Fruit fly (Drosophila melanogaster): ENCODE results near the gene CG14683.
A peak's percentile ranks its signal among the peaks of the same experiment; 100 is the strongest.

CG14683 gene

DNA sequence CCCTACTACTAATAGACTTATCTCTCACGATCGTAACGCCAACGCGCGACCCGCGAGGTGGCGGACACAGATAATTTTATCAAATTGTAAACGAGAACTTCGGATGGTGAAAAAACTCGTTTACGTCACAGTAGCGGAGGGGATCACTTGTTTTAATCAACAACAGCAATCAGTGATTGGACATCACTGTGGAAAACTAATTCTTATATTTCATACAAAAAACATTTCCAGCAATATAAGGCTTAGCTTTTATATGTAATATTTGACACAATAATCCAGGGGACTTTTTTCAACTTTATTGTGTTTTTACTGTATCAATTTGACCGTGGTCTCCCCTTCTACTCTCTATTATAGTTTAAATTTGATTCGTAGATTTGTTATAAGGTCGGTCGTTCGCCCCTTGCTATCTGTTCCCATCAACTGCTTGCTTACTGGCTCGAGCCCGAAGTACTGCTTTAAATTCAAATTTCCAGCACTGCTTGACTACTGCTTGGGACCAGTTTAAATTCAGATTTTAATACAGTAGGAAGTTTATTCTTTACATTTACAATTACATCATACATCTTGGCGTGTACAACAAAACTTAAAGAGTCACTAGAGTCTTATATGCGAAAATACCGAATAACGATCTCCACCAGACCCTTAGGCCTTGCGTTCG is 19.1 kb upstream of the CG14683 start, which contains the start of gene CG6465 (continued):
- no peak for TF ChIP-seq peb (GFP tag; IDR thresholded peaks at IDR 0.05)
- TF ChIP-seq toy (GFP tag; IDR thresholded peaks at IDR 0.05) = no peak
- TF ChIP-seq Awh (GFP tag; IDR thresholded peaks at IDR 0.05) = no peak
- no peak for TF ChIP-seq emc (GFP tag; optimal IDR thresholded peaks at IDR 0.05)
- TF ChIP-seq Chrac-16 (GFP tag; optimal IDR thresholded peaks at IDR 0.05) = no peak
- TF ChIP-seq H15 (GFP tag; IDR thresholded peaks at IDR 0.05) = no peak
- TF ChIP-seq lmd (GFP tag; IDR thresholded peaks at IDR 0.05) = peak; percentile 17; the same call in 1 of the 2 replicates
- peak; percentile 18 for TF ChIP-seq CoRest (tag; optimal IDR thresholded peaks at IDR 0.05)
- peak; percentile 25 for TF ChIP-seq CG2120 (GFP tag; optimal IDR thresholded peaks at IDR 0.05)
- TF ChIP-seq sc (optimal IDR thresholded peaks at IDR 0.05) = no peak
- TF ChIP-seq sc (GFP tag; optimal IDR thresholded peaks at IDR 0.05) = no peak
- no peak for TF ChIP-seq usp (GFP tag; optimal IDR thresholded peaks at IDR 0.05)
- TF ChIP-seq CG2678 (tag; optimal IDR thresholded peaks at IDR 0.05) = peak; percentile 47
- peak; percentile 22; the same call in 1 of the 3 replicates for TF ChIP-seq tgo (GFP tag; IDR thresholded peaks at IDR 0.05)
- peak; percentile 8 for TF ChIP-seq CG9817 (tag; optimal IDR thresholded peaks at IDR 0.05)
- TF ChIP-seq CG18262 (tag; optimal IDR thresholded peaks at IDR 0.05) = peak; percentile 30
- TF ChIP-seq CG1792 (GFP tag; optimal IDR thresholded peaks at IDR 0.05) = peak; percentile 42
- TF ChIP-seq yki (optimal IDR thresholded peaks at IDR 0.05) = peak; percentile 32
- no peak for TF ChIP-seq Dip2 (GFP tag; IDR thresholded peaks at IDR 0.05)
- TF ChIP-seq CG12299 (tag; optimal IDR thresholded peaks at IDR 0.05) = no peak
- peak; percentile 9 for TF ChIP-seq CG17385 (GFP tag; optimal IDR thresholded peaks at IDR 0.05)
- TF ChIP-seq lola (GFP tag; optimal IDR thresholded peaks at IDR 0.05) = no peak
- TF ChIP-seq slp2 (GFP tag; optimal IDR thresholded peaks at IDR 0.05) = no peak
- peak; percentile 79 for TF ChIP-seq sens (GFP tag)
- no peak for TF ChIP-seq zfh2 (GFP tag; optimal IDR thresholded peaks at IDR 0.05)
- TF ChIP-seq kay (GFP tag; optimal IDR thresholded peaks at IDR 0.05) = no peak
- TF ChIP-seq CG7357 (GFP tag; IDR thresholded peaks at IDR 0.05) = 0 out of 3 replicates have a peak, but pooled peaks have one; percentile 29
- TF ChIP-seq Ets97D (GFP tag; optimal IDR thresholded peaks at IDR 0.05) = peak; percentile 9
- peak; percentile 87 for TF ChIP-seq CG8478 (optimal IDR thresholded peaks at IDR 0.05)
- peak; percentile 49 for TF ChIP-seq sug (tag; optimal IDR thresholded peaks at IDR 0.05)
- peak; percentile 4 for TF ChIP-seq crc (GFP tag; optimal IDR thresholded peaks at IDR 0.05)
- TF ChIP-seq Dip3 (GFP tag; optimal IDR thresholded peaks at IDR 0.05) = no peak
- TF ChIP-seq Scr (GFP tag; IDR thresholded peaks at IDR 0.05; ENCODE audit: partially characterized antibody) = peak; percentile 27
- TF ChIP-seq Nf-YC (tag; optimal IDR thresholded peaks at IDR 0.05) = peak; percentile 45
- TF ChIP-seq bab2 (GFP tag; optimal IDR thresholded peaks at IDR 0.05) = peak; percentile 5
- no peak for TF ChIP-seq Spps (tag; optimal IDR thresholded peaks at IDR 0.05)
- peak; percentile 30 for TF ChIP-seq Hmr (GFP tag; optimal IDR thresholded peaks at IDR 0.05)
- TF ChIP-seq Pdp1 (GFP tag; optimal IDR thresholded peaks at IDR 0.05) = peak; percentile 12 to 85
- TF ChIP-seq gem (tag; optimal IDR thresholded peaks at IDR 0.05) = peak; percentile 15
- TF ChIP-seq CG34376 (GFP tag; optimal IDR thresholded peaks at IDR 0.05) = peak; percentile 38
- TF ChIP-seq pita (GFP tag; optimal IDR thresholded peaks at IDR 0.05) = peak; percentile 71
- TF ChIP-seq Deaf1 (tag; optimal IDR thresholded peaks at IDR 0.05) = peak; percentile 61
- peak; percentile 12 for TF ChIP-seq Asciz (GFP tag; optimal IDR thresholded peaks at IDR 0.05)
- no peak for TF ChIP-seq CG15479 (GFP tag; optimal IDR thresholded peaks at IDR 0.05)
- TF ChIP-seq ssp (GFP tag; IDR thresholded peaks at IDR 0.05) = 0 out of 2 replicates have a peak, but pooled peaks have one; percentile 16
- TF ChIP-seq chinmo (GFP tag; IDR thresholded peaks at IDR 0.05; ENCODE audit: partially characterized antibody) = 0 out of 4 replicates have a peak, but pooled peaks have one; percentile 5
- no peak for TF ChIP-seq HHEX (GFP tag; optimal IDR thresholded peaks at IDR 0.05)
- 0 out of 2 replicates have a peak, but pooled peaks have one; percentile 20 for TF ChIP-seq unc-4 (GFP tag; IDR thresholded peaks at IDR 0.05; ENCODE audit: partially characterized antibody)
- peak; percentile 52 for TF ChIP-seq CG3995 (GFP tag; optimal IDR thresholded peaks at IDR 0.05)
- no peak for TF ChIP-seq CG18619 (GFP tag; optimal IDR thresholded peaks at IDR 0.05)

Measured in whole organism, embryonic.